Fruit fly (Drosophila melanogaster) whole organism, embryonic: ENCODE measurements around the gene PhKgamma.

ENCODE experiments used
- Asciz ChIP-seq: fragments of 200-800 bp; sonication (Bioruptor generic); optimal IDR thresholded peaks from 2 replicates; lab custom pipeline; 2017; ENCODE audit warnings: missing biosample characterization, mild to moderate bottlenecking, missing genetic modification characterization, missing genetic modification reagents
- B-H2 ChIP-seq: fragments of 200-800 bp; sonication (Bioruptor generic); optimal IDR thresholded peaks from 2 replicates; lab custom pipeline; 2018; ENCODE audit warnings: missing biosample characterization, mild to moderate bottlenecking, missing genetic modification characterization
- BtbVII ChIP-seq: fragments of 200-800 bp; sonication (Bioruptor generic); optimal IDR thresholded peaks from 3 replicates; lab custom pipeline; 2017; ENCODE audit warnings: missing biosample characterization, mild to moderate bottlenecking, missing genetic modification characterization
- CG1024 ChIP-seq: fragments of 200-800 bp; sonication (Bioruptor generic); IDR thresholded peaks from 2 replicates; pipeline ENCODE4 v1.3.6; 2022; ENCODE audit warnings: missing biosample characterization, missing genetic modification characterization
- CG17328 ChIP-seq: fragments of 200-800 bp; sonication (Bioruptor generic); IDR thresholded peaks from 2 replicates; pipeline ENCODE4 v1.3.6; 2022; ENCODE audit warnings: missing biosample characterization, missing genetic modification characterization
- CG17359 ChIP-seq: fragments of 200-800 bp; sonication (Bioruptor generic); optimal IDR thresholded peaks from 3 replicates; lab custom pipeline; 2018; ENCODE audit warnings: missing biosample characterization, mild to moderate bottlenecking, missing genetic modification characterization, moderate library complexity
- CG18011 ChIP-seq: fragments of 200-800 bp; sonication (Bioruptor generic); optimal IDR thresholded peaks from 2 replicates; lab custom pipeline; 2017; ENCODE audit warnings: missing biosample characterization, missing genetic modification characterization, mild to moderate bottlenecking, moderate library complexity, missing genotype
- CG18599 ChIP-seq: fragments of 200-800 bp; sonication (Bioruptor generic); optimal IDR thresholded peaks from 3 replicates; lab custom pipeline; 2017; ENCODE audit warnings: missing biosample characterization, missing genetic modification characterization, mild to moderate bottlenecking, moderate library complexity, missing genetic modification reagents
- CG32772 ChIP-seq: fragments of 200-800 bp; sonication (Bioruptor generic); IDR thresholded peaks from 2 replicates; pipeline ENCODE4 v1.3.6; 2022; ENCODE audit warnings: missing biosample characterization, missing genetic modification characterization
- CG34376 ChIP-seq: fragments of 200-800 bp; sonication (Bioruptor generic); optimal IDR thresholded peaks from 2 replicates; lab custom pipeline; 2018; ENCODE audit warnings: missing biosample characterization, mild to moderate bottlenecking, missing genetic modification characterization
- CG7987 ChIP-seq: fragments of 200-800 bp; sonication (Bioruptor generic); optimal IDR thresholded peaks from 2 replicates; lab custom pipeline; 2018; ENCODE audit warnings: missing biosample characterization, mild to moderate bottlenecking, missing genetic modification characterization, moderate library complexity
- CG8290 ChIP-seq, 3 experiments: fragments of 200-800 bp; sonication (Bioruptor generic); optimal IDR thresholded peaks; 2 replicates each; lab custom pipeline; 2016 to 2019; ENCODE audit warnings: missing biosample characterization in 3 of 3, missing genetic modification characterization in 3 of 3, mild to moderate bottlenecking in 2 of 3, moderate library complexity in 1 of 3
- CG8924 ChIP-seq: fragments of 200-800 bp; optimal IDR thresholded peaks from 3 replicates; lab custom pipeline; 2019; ENCODE audit warnings: missing biosample characterization, mild to moderate bottlenecking, missing genetic modification characterization, moderate library complexity
- CG9797 ChIP-seq: fragments of 200-800 bp; sonication (Bioruptor generic); optimal IDR thresholded peaks from 3 replicates; lab custom pipeline; 2018; ENCODE audit warnings: missing biosample characterization, mild to moderate bottlenecking, missing genetic modification characterization
- D19A ChIP-seq: fragments of 200-800 bp; optimal IDR thresholded peaks from 3 replicates; lab custom pipeline; 2019; ENCODE audit warnings: missing biosample characterization, mild to moderate bottlenecking, missing genetic modification characterization, moderate library complexity
- D19B ChIP-seq: fragments of 200-800 bp; sonication (Bioruptor generic); optimal IDR thresholded peaks from 2 replicates; lab custom pipeline; 2017; ENCODE audit warnings: missing biosample characterization, mild to moderate bottlenecking, missing genetic modification characterization
- Doc2 ChIP-seq: fragments of 200-800 bp; sonication (Bioruptor generic); IDR thresholded peaks from 2 replicates; pipeline ENCODE4 v1.3.6; 2022; ENCODE audit warnings: missing biosample characterization, missing genetic modification characterization
- H15 ChIP-seq: fragments of 200-800 bp; sonication (Bioruptor generic); IDR thresholded peaks from 3 replicates; pipeline ENCODE4 v1.3.6; 2022; ENCODE audit warnings: missing biosample characterization, missing genetic modification characterization
- HmgZ ChIP-seq: fragments of 200-800 bp; sonication (Bioruptor generic); optimal IDR thresholded peaks from 2 replicates; lab custom pipeline; 2018; ENCODE audit warnings: missing biosample characterization, mild to moderate bottlenecking, missing genetic modification characterization
- Hr78 ChIP-seq, 2 experiments: fragments of 200-800 bp in 1 of 2; fragments of >200 bp in 1 of 2; sonication (Bioruptor generic) in 1 of 2; optimal IDR thresholded peaks; 2 replicates each; lab custom pipeline; 2017 to 2019; ENCODE audit warnings: missing biosample characterization in 2 of 2, missing genetic modification characterization in 2 of 2, mild to moderate bottlenecking in 1 of 2, moderate library complexity in 1 of 2
- Lim3 ChIP-seq: fragments of 200-800 bp; sonication (Bioruptor generic); IDR thresholded peaks from 2 replicates; pipeline ENCODE4 v1.3.6; 2022; ENCODE audit warnings: missing biosample characterization, missing genetic modification characterization
- Spps ChIP-seq: fragments of 200-800 bp; sonication (Bioruptor generic); optimal IDR thresholded peaks from 2 replicates; lab custom pipeline; 2018; ENCODE audit warnings: missing biosample characterization, mild to moderate bottlenecking, missing genetic modification characterization
- Sry-δ ChIP-seq: fragments of 200-800 bp; sonication (Bioruptor generic); optimal IDR thresholded peaks from 2 replicates; lab custom pipeline; 2016; ENCODE audit warnings: missing biosample characterization, missing genetic modification characterization
- Tbp ChIP-seq: fragments of >200 bp; optimal IDR thresholded peaks from 2 replicates; lab custom pipeline; 2018; ENCODE audit warnings: missing biosample characterization, missing genetic modification characterization
- amos ChIP-seq: fragments of 200-800 bp; sonication (Bioruptor generic); IDR thresholded peaks from 2 replicates; pipeline ENCODE4 v1.3.6; 2022; ENCODE audit warnings: missing biosample characterization, missing genetic modification characterization; ENCODE audit not compliant: partially characterized antibody
- az2 ChIP-seq: fragments of 200-800 bp; sonication (Bioruptor generic); optimal IDR thresholded peaks from 3 replicates; lab custom pipeline; 2016; ENCODE audit warnings: missing biosample characterization, missing genetic modification characterization
- btn ChIP-seq: fragments of 200-800 bp; sonication (Bioruptor generic); optimal IDR thresholded peaks from 2 replicates; lab custom pipeline; 2016; ENCODE audit warnings: missing biosample characterization, missing genetic modification characterization
- da ChIP-seq: fragments of 200-800 bp; sonication (Bioruptor generic); optimal IDR thresholded peaks from 2 replicates; lab custom pipeline; 2016; ENCODE audit warnings: missing biosample characterization, missing genetic modification characterization
- dati ChIP-seq: fragments of 200-800 bp; sonication (Bioruptor generic); IDR thresholded peaks from 2 replicates; pipeline ENCODE4 v1.3.6; 2022; ENCODE audit warnings: missing biosample characterization, missing genetic modification characterization
- fd102C ChIP-seq: fragments of 200-800 bp; sonication (Bioruptor generic); optimal IDR thresholded peaks from 2 replicates; lab custom pipeline; 2018; ENCODE audit warnings: missing biosample characterization, mild to moderate bottlenecking, missing genetic modification characterization, moderate library complexity
- kay ChIP-seq: fragments of 200-800 bp; sonication (Bioruptor generic); optimal IDR thresholded peaks from 2 replicates; lab custom pipeline; 2016; ENCODE audit warnings: missing biosample characterization, missing genetic modification characterization
- knrl ChIP-seq: fragments of 200-800 bp; sonication (Bioruptor generic); IDR thresholded peaks from 3 replicates; pipeline ENCODE4 v1.3.6; 2022; ENCODE audit warnings: missing biosample characterization, missing genetic modification characterization; ENCODE audit not compliant: partially characterized antibody
- oc ChIP-seq: fragments of 200-800 bp; sonication (Bioruptor generic); optimal IDR thresholded peaks from 2 replicates; lab custom pipeline; 2018; ENCODE audit warnings: missing biosample characterization, mild to moderate bottlenecking, missing genetic modification characterization, moderate library complexity
- pan ChIP-seq, 4 experiments: fragments of >200 bp in 3 of 4; fragments of 200-800 bp in 1 of 4; sonication (Bioruptor generic) in 1 of 4; optimal IDR thresholded peaks in 3 of 4; IDR thresholded peaks in 1 of 4; 2 replicates each; pipeline versions ENCODE4 v1.3.6 to Lab custom; 2017 to 2022; ENCODE audit warnings: missing biosample characterization in 2 of 4, missing genetic modification characterization in 2 of 4, mixed read lengths in 1 of 4
- row ChIP-seq: fragments of 200-800 bp; sonication (Bioruptor generic); IDR thresholded peaks from 3 replicates; pipeline ENCODE4 v1.3.6; 2022; ENCODE audit warnings: missing biosample characterization, missing genetic modification characterization
- sisA ChIP-seq: fragments of 200-800 bp; sonication (Bioruptor generic); IDR thresholded peaks from 2 replicates; pipeline ENCODE4 v1.3.6; 2022; ENCODE audit warnings: missing biosample characterization, missing genetic modification characterization
- slp2 ChIP-seq: fragments of 200-800 bp; sonication (Bioruptor generic); optimal IDR thresholded peaks from 2 replicates; lab custom pipeline; 2016; ENCODE audit warnings: missing biosample characterization, missing genetic modification characterization
- sqz ChIP-seq: fragments of 200-800 bp; sonication (Bioruptor generic); optimal IDR thresholded peaks from 3 replicates; lab custom pipeline; 2018; ENCODE audit warnings: missing biosample characterization, mild to moderate bottlenecking, missing genetic modification characterization
- sr ChIP-seq: fragments of 200-800 bp; sonication (Bioruptor generic); IDR thresholded peaks from 3 replicates; pipeline ENCODE4 v1.3.6; 2022; ENCODE audit warnings: missing biosample characterization, missing genetic modification characterization
- unpg ChIP-seq: fragments of 200-800 bp; sonication (Bioruptor generic); optimal IDR thresholded peaks from 3 replicates; lab custom pipeline; 2018; ENCODE audit warnings: missing biosample characterization, mild to moderate bottlenecking, missing genetic modification characterization, moderate library complexity
- yki ChIP-seq: fragments of >200 bp; optimal IDR thresholded peaks from 3 replicates; lab custom pipeline; 2018

Gene PhKgamma

dm6 chrX:11684462-11684861 lies 10.5 kb upstream of the PhKgamma start (continued):
- TF ChIP-seq D19A (tag; lab: Kevin White, UChicago): peak; percentile 96
- TF ChIP-seq Lim3 (GFP tag; lab: Robert Waterston, UW): no peak
- peak; percentile 29 for TF ChIP-seq CG17359 (tag; lab: Kevin White, UChicago)
- TF ChIP-seq B-H2 (GFP tag; lab: Kevin White, UChicago): no peak
- TF ChIP-seq CG8290 (GFP tag; optimal IDR thresholded peaks at IDR 0.05; lab: Kevin White, UChicago): no peak
- TF ChIP-seq CG8290 (tag; optimal IDR thresholded peaks at IDR 0.05; lab: Kevin White, UChicago): peak in 1 of 2 experiments; percentile 42
- no peak for TF ChIP-seq HmgZ (tag; lab: Kevin White, UChicago)
- TF ChIP-seq Asciz (GFP tag; lab: Kevin White, UChicago): no peak
- no peak for TF ChIP-seq dati (GFP tag; lab: Robert Waterston, UW)
- no peak for TF ChIP-seq CG8924 (tag; lab: Kevin White, UChicago)
- no peak for TF ChIP-seq sisA (GFP tag; lab: Robert Waterston, UW)
- TF ChIP-seq kay (GFP tag; lab: Kevin White, UChicago): no peak
- TF ChIP-seq pan (optimal IDR thresholded peaks at IDR 0.05; lab: Kevin White, UChicago): no peak
- TF ChIP-seq pan (GFP tag; optimal IDR thresholded peaks at IDR 0.05 in 1 of 2, IDR thresholded peaks at IDR 0.05 in 1 of 2): no peak
- no peak for TF ChIP-seq Doc2 (GFP tag; lab: Robert Waterston, UW)
- TF ChIP-seq CG18011: no peak
- TF ChIP-seq CG1024 (GFP tag; lab: Robert Waterston, UW): no peak
- TF ChIP-seq Tbp (GFP tag; lab: Kevin White, UChicago): no peak
- TF ChIP-seq CG18599 (GFP tag; lab: Kevin White, UChicago): peak; percentile 11
- TF ChIP-seq fd102C (GFP tag; lab: Kevin White, UChicago): no peak
- TF ChIP-seq H15 (GFP tag; lab: Robert Waterston, UW): no peak
- no peak for TF ChIP-seq btn (GFP tag; lab: Kevin White, UChicago)
- TF ChIP-seq CG7987 (GFP tag; lab: Kevin White, UChicago): peak; percentile 21
- TF ChIP-seq CG17328: 0 out of 2 replicates have a peak, but pooled peaks have one; percentile 25
- TF ChIP-seq Hr78 (GFP tag; optimal IDR thresholded peaks at IDR 0.05; lab: Kevin White, UChicago): no peak
- no peak for TF ChIP-seq sqz
- TF ChIP-seq CG32772: no peak
- TF ChIP-seq yki (lab: Kevin White, UChicago): no peak
- TF ChIP-seq slp2: no peak
- TF ChIP-seq oc (tag; lab: Kevin White, UChicago): no peak
- TF ChIP-seq da (GFP tag; lab: Kevin White, UChicago): no peak
- TF ChIP-seq row (GFP tag; lab: Robert Waterston, UW): peak; percentile 70
- no peak for TF ChIP-seq Spps
- no peak for TF ChIP-seq amos (GFP tag; lab: Robert Waterston, UW)
- TF ChIP-seq unpg (GFP tag; lab: Kevin White, UChicago): no peak
- no peak for TF ChIP-seq az2
- no peak for TF ChIP-seq knrl (GFP tag; lab: Robert Waterston, UW)
- TF ChIP-seq CG9797: no peak
- TF ChIP-seq BtbVII (GFP tag; lab: Kevin White, UChicago): peak; percentile 17
- TF ChIP-seq Sry-δ: no peak
- no peak for TF ChIP-seq CG34376 (GFP tag; lab: Kevin White, UChicago)
- TF ChIP-seq D19B (GFP tag; lab: Kevin White, UChicago): no peak
- no peak for TF ChIP-seq sr (GFP tag; lab: Robert Waterston, UW)
- TF ChIP-seq, all 482 proteins: peak for 30
